Worm (Caenorhabditis elegans) whole organism, L1 larva: ENCODE data around the gene C25E10.11.

Experiments
- C04F5.9 ChIP-seq: sonication (generic microtip); optimal IDR thresholded peaks from 2 replicates; lab custom pipeline; 2016; ENCODE audit warnings: missing genetic modification characterization, missing compliant biosample characterization
- F16B12.6 ChIP-seq: fragments of 150-350 bp; optimal IDR thresholded peaks from 2 replicates; lab custom pipeline; 2014; ENCODE audit warnings: missing biosample characterization, missing genetic modification characterization
- Y116A8C.19 ChIP-seq: sonication (generic microtip); optimal IDR thresholded peaks from 2 replicates; lab custom pipeline; 2016; ENCODE audit warnings: missing compliant biosample characterization, missing genetic modification characterization, borderline replicate concordance
- alr-1 ChIP-seq: fragments of 200-800 bp; sonication (Bioruptor generic); optimal IDR thresholded peaks from 2 replicates; lab custom pipeline; 2018; ENCODE audit warnings: borderline replicate concordance, mild to moderate bottlenecking, missing genetic modification characterization, missing compliant biosample characterization
- ama-1 ChIP-seq: fragments of 150-350 bp; optimal IDR thresholded peaks from 2 replicates; lab custom pipeline; 2014
- blmp-1 ChIP-seq: fragments of 150-350 bp; optimal IDR thresholded peaks from 2 replicates; lab custom pipeline; 2014; ENCODE audit warnings: missing biosample characterization, missing genetic modification characterization
- ceh-8 ChIP-seq: fragments of 200-800 bp; sonication (Bioruptor generic); optimal IDR thresholded peaks from 2 replicates; lab custom pipeline; 2018; ENCODE audit warnings: mild to moderate bottlenecking, missing genetic modification characterization, moderate library complexity, missing compliant biosample characterization
- ceh-82 ChIP-seq, 3 experiments: fragments of 150-350 bp in 1 of 3; sonication (generic microtip) in 2 of 3; optimal IDR thresholded peaks; 2 replicates each; lab custom pipeline; 2014 to 2017; ENCODE audit warnings: missing biosample characterization in 3 of 3, missing genetic modification characterization in 3 of 3
- ceh-90 ChIP-seq: sonication (generic microtip); optimal IDR thresholded peaks from 2 replicates; lab custom pipeline; 2016; ENCODE audit warnings: missing genetic modification characterization, missing compliant biosample characterization
- dsc-1 ChIP-seq: sonication (generic microtip); optimal IDR thresholded peaks from 2 replicates; lab custom pipeline; 2016; ENCODE audit warnings: mild to moderate bottlenecking, missing genetic modification characterization, missing compliant biosample characterization
- efl-1 ChIP-seq, 4 experiments: fragments of 150-350 bp; optimal IDR thresholded peaks in 3 of 4; peaks in 1 of 4; 1 replicate in 1 of 4; 2 replicates in 3 of 4; lab custom pipeline; 2014; ENCODE audit warnings: missing biosample characterization in 2 of 4, missing genetic modification characterization in 2 of 4, missing genetic modification reagents in 2 of 4
- egl-27 ChIP-seq, 2 experiments: fragments of 150-350 bp in 1 of 2; sonication (generic microtip); optimal IDR thresholded peaks; 3 replicates each; lab custom pipeline; 2017 to 2018; ENCODE audit warnings: missing biosample characterization in 2 of 2, missing genetic modification characterization in 2 of 2, missing genetic modification reagents in 2 of 2
- elt-2 ChIP-seq: sonication (generic microtip); optimal IDR thresholded peaks from 2 replicates; lab custom pipeline; 2016; ENCODE audit warnings: missing genetic modification characterization, mild to moderate bottlenecking, inconsistent platforms, missing compliant biosample characterization, missing genetic modification reagents
- fkh-8 ChIP-seq: sonication (generic microtip); optimal IDR thresholded peaks from 2 replicates; lab custom pipeline; 2016; ENCODE audit warnings: mild to moderate bottlenecking, missing genetic modification characterization, missing compliant biosample characterization
- fos-1 ChIP-seq: fragments of 150-350 bp; optimal IDR thresholded peaks from 2 replicates; lab custom pipeline; 2014; ENCODE audit warnings: missing biosample characterization, missing genetic modification characterization
- grh-1 ChIP-seq: fragments of 200-800 bp; sonication (Bioruptor generic); IDR thresholded peaks from 2 replicates; pipeline ENCODE4 v1.3.6; 2022; ENCODE audit warnings: missing genetic modification reagents, missing genetic modification characterization, missing compliant biosample characterization
- hlh-17 ChIP-seq: fragments of 200-800 bp; sonication (Bioruptor generic); optimal IDR thresholded peaks from 2 replicates; lab custom pipeline; 2018; ENCODE audit warnings: missing genetic modification characterization, mild to moderate bottlenecking, missing compliant biosample characterization, moderate library complexity, borderline replicate concordance
- hpl-2 ChIP-seq: fragments of 150-350 bp; optimal IDR thresholded peaks from 2 replicates; lab custom pipeline; 2014; ENCODE audit warnings: missing biosample characterization, missing genetic modification reagents, missing genetic modification characterization
- irx-1 ChIP-seq: sonication (generic microtip); optimal IDR thresholded peaks from 2 replicates; lab custom pipeline; 2016; ENCODE audit warnings: missing genetic modification characterization, missing compliant biosample characterization
- isw-1 ChIP-seq: fragments of 200-800 bp; sonication (Bioruptor generic); IDR thresholded peaks from 2 replicates; pipeline ENCODE4 v1.3.6; 2022; ENCODE audit warnings: missing genetic modification characterization, missing compliant biosample characterization
- jun-1 ChIP-seq: fragments of 150-350 bp; optimal IDR thresholded peaks from 2 replicates; lab custom pipeline; 2014; ENCODE audit warnings: missing biosample characterization, missing genetic modification reagents, missing genetic modification characterization
- lin-14 ChIP-seq: fragments of 200-800 bp; sonication (Bioruptor generic); optimal IDR thresholded peaks from 2 replicates; lab custom pipeline; 2018; ENCODE audit warnings: mild to moderate bottlenecking, missing genetic modification characterization, moderate library complexity, missing compliant biosample characterization
- lin-15B ChIP-seq: fragments of 150-350 bp; sonication (generic microtip); optimal IDR thresholded peaks from 3 replicates; lab custom pipeline; 2014; ENCODE audit warnings: missing biosample characterization, missing genetic modification characterization
- lin-35 ChIP-seq, 2 experiments: fragments of 150-350 bp; optimal IDR thresholded peaks; 2 replicates each; lab custom pipeline; 2014; ENCODE audit warnings: missing biosample characterization in 2 of 2, missing genetic modification characterization in 2 of 2, missing genetic modification reagents in 2 of 2
- lin-39 ChIP-seq: fragments of 150-350 bp; optimal IDR thresholded peaks from 2 replicates; lab custom pipeline; 2014; ENCODE audit warnings: missing biosample characterization, missing genetic modification reagents, missing genetic modification characterization
- lsy-2 ChIP-seq, 2 experiments: fragments of 150-350 bp; optimal IDR thresholded peaks; 2 replicates each; lab custom pipeline; 2014; ENCODE audit warnings: missing biosample characterization in 2 of 2, missing genetic modification characterization in 2 of 2
- mab-9 ChIP-seq: fragments of 200-800 bp; sonication (Bioruptor generic); IDR thresholded peaks from 2 replicates; pipeline ENCODE4 v1.3.6; 2022; ENCODE audit warnings: missing genetic modification reagents, missing genetic modification characterization, missing compliant biosample characterization
- mef-2 ChIP-seq: fragments of 150-350 bp; optimal IDR thresholded peaks from 2 replicates; lab custom pipeline; 2014; ENCODE audit warnings: missing biosample characterization, missing genetic modification characterization
- nhr-11 ChIP-seq: fragments of 150-350 bp; optimal IDR thresholded peaks from 2 replicates; lab custom pipeline; 2014; ENCODE audit warnings: missing biosample characterization, missing genetic modification characterization
- nhr-237 ChIP-seq: fragments of 150-350 bp; optimal IDR thresholded peaks from 2 replicates; lab custom pipeline; 2014; ENCODE audit warnings: missing biosample characterization, missing genetic modification characterization
- nhr-28 ChIP-seq: fragments of 150-350 bp; optimal IDR thresholded peaks from 2 replicates; lab custom pipeline; 2014; ENCODE audit warnings: missing biosample characterization, missing genetic modification characterization
- nhr-85 ChIP-seq: sonication (generic microtip); peaks from one replicate; lab custom pipeline; 2016; ENCODE audit warnings: missing genetic modification characterization, inconsistent platforms, missing compliant biosample characterization
- nhr-90 ChIP-seq: sonication (generic microtip); optimal IDR thresholded peaks from 2 replicates; lab custom pipeline; 2016; ENCODE audit warnings: mild to moderate bottlenecking, missing genetic modification characterization, missing compliant biosample characterization; ENCODE audit not compliant: poor library complexity
- pax-3 ChIP-seq: fragments of 200-800 bp; sonication (Bioruptor generic); optimal IDR thresholded peaks from 2 replicates; lab custom pipeline; 2018; ENCODE audit warnings: mild to moderate bottlenecking, missing genetic modification characterization, moderate library complexity, missing compliant biosample characterization
- pqm-1 ChIP-seq: sonication (generic microtip); optimal IDR thresholded peaks from 3 replicates; lab custom pipeline; 2017; ENCODE audit warnings: missing biosample characterization, missing genetic modification characterization
- rnt-1 ChIP-seq: sonication (generic microtip); optimal IDR thresholded peaks from 2 replicates; lab custom pipeline; 2016; ENCODE audit warnings: mild to moderate bottlenecking, missing genetic modification characterization, moderate library complexity, missing compliant biosample characterization
- skn-1 ChIP-seq: fragments of 150-350 bp; optimal IDR thresholded peaks from 2 replicates; lab custom pipeline; 2014; ENCODE audit warnings: missing biosample characterization, missing genetic modification characterization
- snpc-4 ChIP-seq: fragments of 150-350 bp; optimal IDR thresholded peaks from 2 replicates; lab custom pipeline; 2014; ENCODE audit warnings: missing biosample characterization, missing genetic modification characterization
- sox-4 ChIP-seq: sonication (generic microtip); optimal IDR thresholded peaks from 2 replicates; lab custom pipeline; 2016; ENCODE audit warnings: missing genetic modification characterization, missing compliant biosample characterization
- sptf-1 ChIP-seq: fragments of 150-350 bp; optimal IDR thresholded peaks from 2 replicates; lab custom pipeline; 2014; ENCODE audit warnings: missing biosample characterization, missing genetic modification characterization
- sup-37 ChIP-seq: fragments of 200-800 bp; sonication (Bioruptor generic); optimal IDR thresholded peaks from 2 replicates; lab custom pipeline; 2018; ENCODE audit warnings: mild to moderate bottlenecking, missing genetic modification characterization, missing compliant biosample characterization
- tbx-2 ChIP-seq: sonication (generic microtip); optimal IDR thresholded peaks from 2 replicates; lab custom pipeline; 2016; ENCODE audit warnings: missing genetic modification characterization, missing compliant biosample characterization
- unc-62 ChIP-seq: fragments of 150-350 bp; optimal IDR thresholded peaks from 2 replicates; lab custom pipeline; 2014; ENCODE audit warnings: missing biosample characterization, missing genetic modification reagents, missing genetic modification characterization
- unc-86 ChIP-seq: sonication (generic microtip); optimal IDR thresholded peaks from 2 replicates; lab custom pipeline; 2016; ENCODE audit warnings: missing genetic modification characterization, missing compliant biosample characterization
- vab-15 ChIP-seq: sonication (generic microtip); optimal IDR thresholded peaks from 2 replicates; lab custom pipeline; 2017; ENCODE audit warnings: missing genotype, mild to moderate bottlenecking, missing genetic modification characterization, missing compliant biosample characterization
- xbp-1 ChIP-seq: sonication (generic microtip); optimal IDR thresholded peaks from 2 replicates; lab custom pipeline; 2016; ENCODE audit warnings: missing genetic modification characterization, missing compliant biosample characterization
- zip-4 ChIP-seq: fragments of 200-800 bp; sonication (Bioruptor generic); optimal IDR thresholded peaks from 2 replicates; lab custom pipeline; 2018; ENCODE audit warnings: mild to moderate bottlenecking, missing genetic modification characterization, moderate library complexity, missing compliant biosample characterization
- ztf-11 ChIP-seq, 2 experiments: sonication (generic microtip); optimal IDR thresholded peaks; 2 replicates each; lab custom pipeline; 2016 to 2017; ENCODE audit warnings: missing genetic modification characterization in 2 of 2, missing biosample characterization in 1 of 2, missing compliant biosample characterization in 1 of 2
- ztf-4 ChIP-seq: fragments of 150-350 bp; optimal IDR thresholded peaks from 2 replicates; lab custom pipeline; 2014; ENCODE audit warnings: missing biosample characterization, missing genetic modification characterization

The C25E10.11 gene

ce11 chrV:9074360-9074834 lies 15.9 kb upstream of the C25E10.11 start (continued):
- peak in 1 of 2 experiments; percentile 40 for TF ChIP-seq lsy-2 (tag; optimal IDR thresholded peaks at IDR 0.05; lab: Kevin White, UChicago)
- TF ChIP-seq tbx-2 (tag; lab: Kevin White, UChicago) = peak; percentile 38
- no peak for TF ChIP-seq C04F5.9 (tag; lab: Kevin White, UChicago)
- TF ChIP-seq ztf-11 (tag; optimal IDR thresholded peaks at IDR 0.05; lab: Kevin White, UChicago) = no peak
- TF ChIP-seq pqm-1 (tag; lab: Kevin White, UChicago) = no peak
- no peak for TF ChIP-seq vab-15 (tag; lab: Kevin White, UChicago)
- TF ChIP-seq ztf-4 (tag; lab: Kevin White, UChicago) = no peak
- TF ChIP-seq sox-4 (tag; lab: Kevin White, UChicago) = no peak
- TF ChIP-seq isw-1 = no peak
- TF ChIP-seq skn-1 (tag; lab: Kevin White, UChicago) = no peak
- TF ChIP-seq jun-1 (tag; lab: Kevin White, UChicago) = no peak
- no peak for TF ChIP-seq unc-62 (GFP tag; lab: Kevin White, UChicago)
- TF ChIP-seq ceh-82 (tag; optimal IDR thresholded peaks at IDR 0.05; lab: Kevin White, UChicago) = no peak
- no peak for TF ChIP-seq alr-1 (tag; lab: Kevin White, UChicago)
- TF ChIP-seq ama-1 (lab: Kevin White, UChicago) = peak; percentile 64
- no peak for TF ChIP-seq Y116A8C.19 (tag; lab: Kevin White, UChicago)
- TF ChIP-seq fkh-8 (tag; lab: Kevin White, UChicago) = no peak
- TF ChIP-seq blmp-1 = peak; percentile 30
- no peak for TF ChIP-seq ceh-90 (tag; lab: Kevin White, UChicago)
- no peak for TF ChIP-seq hlh-17 (GFP tag; lab: Kevin White, UChicago)
- no peak for TF ChIP-seq snpc-4 (tag; lab: Kevin White, UChicago)
- TF ChIP-seq zip-4 (GFP tag; lab: Kevin White, UChicago) = no peak
- TF ChIP-seq fos-1 (tag; lab: Kevin White, UChicago) = no peak
- TF ChIP-seq nhr-237 = no peak
- no peak for TF ChIP-seq F16B12.6
- no peak for TF ChIP-seq lin-15B (tag; lab: Kevin White, UChicago)
- TF ChIP-seq mab-9 (GFP tag; lab: Robert Waterston, UW) = no peak
- TF ChIP-seq sup-37 (GFP tag; lab: Kevin White, UChicago) = no peak
- TF ChIP-seq mef-2 (tag; lab: Kevin White, UChicago) = no peak
- peak in 1 of 2 experiments; percentile 28 for TF ChIP-seq lin-35 (GFP tag; optimal IDR thresholded peaks at IDR 0.05; lab: Kevin White, UChicago)
- TF ChIP-seq rnt-1 = no peak
- TF ChIP-seq lin-14 = peak; percentile 17
- TF ChIP-seq pax-3 (tag; lab: Kevin White, UChicago) = no peak
- no peak for TF ChIP-seq nhr-11 (tag; lab: Kevin White, UChicago)
- no peak for TF ChIP-seq unc-86
- peak; percentile 68 for TF ChIP-seq nhr-85 (tag; lab: Kevin White, UChicago)
- TF ChIP-seq grh-1 (GFP tag; lab: Robert Waterston, UW) = no peak
- no peak for TF ChIP-seq dsc-1 (tag; lab: Kevin White, UChicago)
- TF ChIP-seq irx-1 (tag; lab: Kevin White, UChicago) = no peak
- TF ChIP-seq xbp-1 (tag; lab: Kevin White, UChicago) = no peak

ce11 chrV:9073322-9074038 lies 15.0 kb upstream of the C25E10.11 start, which contains the start of gene oac-50:
TSS of gene oac-50 (minus strand) at chrV:9073540.
- TF ChIP-seq grh-1 (GFP tag; lab: Robert Waterston, UW) = no peak
- peak in 1 of 2 experiments; percentile 24 for TF ChIP-seq lsy-2 (tag; optimal IDR thresholded peaks at IDR 0.05; lab: Kevin White, UChicago)
- no peak for TF ChIP-seq efl-1 (optimal IDR thresholded peaks at IDR 0.05; lab: Kevin White, UChicago)
- no peak for TF ChIP-seq efl-1 (GFP tag; optimal IDR thresholded peaks at IDR 0.05 in 1 of 2; lab: Kevin White, UChicago)
- TF ChIP-seq ceh-82 (tag; optimal IDR thresholded peaks at IDR 0.05; lab: Kevin White, UChicago) = no peak
- TF ChIP-seq nhr-90 (tag; lab: Kevin White, UChicago) = no peak
- TF ChIP-seq lin-39 (tag; lab: Kevin White, UChicago) = no peak
- no peak for TF ChIP-seq hpl-2
- no peak for TF ChIP-seq sptf-1 (tag; lab: Kevin White, UChicago)
- TF ChIP-seq nhr-28 (tag; lab: Kevin White, UChicago) = no peak
- TF ChIP-seq sox-4 (tag; lab: Kevin White, UChicago) = no peak
- TF ChIP-seq hlh-17 (GFP tag; lab: Kevin White, UChicago) = no peak
- TF ChIP-seq elt-2 (tag; lab: Kevin White, UChicago) = no peak
- TF ChIP-seq egl-27 (tag; optimal IDR thresholded peaks at IDR 0.05; lab: Kevin White, UChicago) = no peak
- no peak for TF ChIP-seq alr-1 (tag; lab: Kevin White, UChicago)
- no peak for TF ChIP-seq jun-1 (tag; lab: Kevin White, UChicago)
- TF ChIP-seq lin-35 (GFP tag; optimal IDR thresholded peaks at IDR 0.05; lab: Kevin White, UChicago) = peak in 1 of 2 experiments; percentile 12
- TF ChIP-seq C04F5.9 (tag; lab: Kevin White, UChicago) = no peak
- TF ChIP-seq ceh-8 = no peak
- no peak for TF ChIP-seq F16B12.6
- TF ChIP-seq unc-62 (GFP tag; lab: Kevin White, UChicago) = no peak
